Fruit fly (Drosophila melanogaster) whole organism, pupa: ENCODE measurements around the gene cype.

Experiments used
- CG9948 ChIP-seq: fragments of 200-800 bp; sonication (Bioruptor generic); optimal IDR thresholded peaks from 2 replicates; lab custom pipeline; 2018; ENCODE audit warnings: missing biosample characterization, mild to moderate bottlenecking, missing genetic modification characterization, moderate library complexity
- EcR ChIP-seq: fragments of 200-800 bp; sonication (Bioruptor generic); optimal IDR thresholded peaks from 3 replicates; lab custom pipeline; 2019; ENCODE audit warnings: missing biosample characterization, missing genetic modification characterization, mild to moderate bottlenecking, moderate library complexity, missing genetic modification reagents
- Snoo ChIP-seq: fragments of 200-800 bp; sonication (Bioruptor generic); optimal IDR thresholded peaks from 3 replicates; lab custom pipeline; 2017; ENCODE audit warnings: missing biosample characterization, mild to moderate bottlenecking, missing genetic modification characterization, inconsistent platforms

DNA sequence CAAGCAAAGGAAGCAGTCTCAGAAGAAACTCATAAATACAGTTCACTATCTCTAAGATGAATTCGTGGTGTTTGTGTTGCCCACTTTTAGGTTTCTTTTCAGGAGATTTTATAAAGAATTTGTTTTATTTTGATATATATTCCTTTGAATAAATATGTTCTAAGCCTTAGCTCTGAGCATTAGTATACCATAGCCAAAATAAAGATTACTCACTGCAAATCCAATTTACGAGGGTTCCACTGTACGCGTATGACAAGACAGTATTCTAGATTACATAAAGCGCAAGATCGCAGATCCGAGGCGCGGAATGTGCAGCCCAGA, 34.4 kb upstream of the cype start:
- TF ChIP-seq CG9948: peak; percentile 98
- no peak for TF ChIP-seq EcR
- peak; percentile 87 for TF ChIP-seq Snoo (tag; lab: Kevin White, UChicago)
